Fruit fly (Drosophila melanogaster): Measurements from ENCODE around the gene cac.

DNA sequence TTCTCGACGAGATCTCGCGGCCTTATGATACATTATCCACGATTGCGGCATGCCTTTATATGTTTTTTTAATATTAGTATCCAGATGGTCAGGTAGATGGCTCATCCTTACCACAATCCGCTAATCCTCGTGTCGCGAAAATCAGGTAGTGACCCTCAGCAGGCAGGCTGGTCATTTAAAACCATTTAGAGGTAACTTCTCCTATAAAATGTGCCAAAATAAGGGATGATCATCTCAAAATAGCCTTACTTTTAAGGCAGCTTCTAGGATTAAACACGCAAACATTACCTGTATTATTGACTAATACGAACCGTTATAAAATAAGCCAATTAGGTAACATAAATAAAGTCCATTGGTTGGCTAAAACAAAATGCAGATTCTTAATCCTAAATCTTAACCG, 4.0 kb upstream of the cac start, which contains the start of gene tsg:
- TF ChIP-seq EcR (GFP tag; optimal IDR thresholded peaks at IDR 0.05) (no peak), CG17806 (tag; optimal IDR thresholded peaks at IDR 0.05) (no peak), CG34367 (tag; optimal IDR thresholded peaks at IDR 0.05) (no peak), Pif1B (GFP tag; optimal IDR thresholded peaks at IDR 0.05) (no peak), D1 (tag; optimal IDR thresholded peaks at IDR 0.05) (no peak), CG10348 (GFP tag; IDR thresholded peaks at IDR 0.05) (no peak), Pif1A (GFP tag; optimal IDR thresholded peaks at IDR 0.05) (no peak)
